Worm (Caenorhabditis elegans) whole organism, mixed stage, embryonic: ENCODE data around the gene F56A8.8.

Experiments used
- ceh-39 ChIP-seq: fragments of 150-350 bp; optimal IDR thresholded peaks from 2 replicates; lab custom pipeline; 2014; ENCODE audit warnings: missing biosample characterization, missing genetic modification characterization
- elt-1 ChIP-seq: sonication (generic microtip); optimal IDR thresholded peaks from 2 replicates; lab custom pipeline; 2017; ENCODE audit warnings: missing genetic modification characterization, mild to moderate bottlenecking, missing compliant biosample characterization, antibody characterized with exemption, moderate library complexity, borderline replicate concordance; ENCODE audit not compliant: insufficient read depth
- elt-3 ChIP-seq: fragments of 150-350 bp; optimal IDR thresholded peaks from 2 replicates; lab custom pipeline; 2014; ENCODE audit warnings: missing biosample characterization, missing genetic modification characterization
- lin-13 ChIP-seq: fragments of 150-350 bp; optimal IDR thresholded peaks from 2 replicates; lab custom pipeline; 2014; ENCODE audit warnings: missing biosample characterization, missing genetic modification characterization
- lin-32 ChIP-seq: fragments of 200-800 bp; sonication (Bioruptor generic); optimal IDR thresholded peaks from 2 replicates; lab custom pipeline; 2018; ENCODE audit warnings: mild to moderate bottlenecking, missing genetic modification characterization, missing compliant biosample characterization
- mab-5 ChIP-seq: fragments of 150-350 bp; optimal IDR thresholded peaks from 2 replicates; lab custom pipeline; 2014; ENCODE audit warnings: missing biosample characterization, missing genetic modification characterization
- nhr-237 ChIP-seq: fragments of 150-350 bp; optimal IDR thresholded peaks from 2 replicates; lab custom pipeline; 2014; ENCODE audit warnings: missing biosample characterization, missing genetic modification characterization
- nhr-76 ChIP-seq: sonication (generic microtip); optimal IDR thresholded peaks from 2 replicates; lab custom pipeline; 2017; ENCODE audit warnings: missing biosample characterization, missing genetic modification characterization
- pha-4 ChIP-seq: fragments of 150-350 bp; optimal IDR thresholded peaks from 2 replicates; lab custom pipeline; 2018; ENCODE audit warnings: missing biosample characterization, missing genetic modification reagents, missing genetic modification characterization
- snpc-4 ChIP-seq: fragments of 150-350 bp; optimal IDR thresholded peaks from 2 replicates; lab custom pipeline; 2014; ENCODE audit warnings: missing biosample characterization, missing genetic modification characterization
- unc-39 ChIP-seq: fragments of 150-350 bp; optimal IDR thresholded peaks from 2 replicates; lab custom pipeline; 2014; ENCODE audit warnings: missing biosample characterization, missing genetic modification characterization
- unc-62 ChIP-seq: fragments of 150-350 bp; optimal IDR thresholded peaks from 2 replicates; lab custom pipeline; 2014; ENCODE audit warnings: missing biosample characterization, missing genetic modification reagents, missing genetic modification characterization
- ztf-11 ChIP-seq: fragments of 150-350 bp; optimal IDR thresholded peaks from 2 replicates; lab custom pipeline; 2014; ENCODE audit warnings: missing biosample characterization, missing genetic modification characterization

DNA sequence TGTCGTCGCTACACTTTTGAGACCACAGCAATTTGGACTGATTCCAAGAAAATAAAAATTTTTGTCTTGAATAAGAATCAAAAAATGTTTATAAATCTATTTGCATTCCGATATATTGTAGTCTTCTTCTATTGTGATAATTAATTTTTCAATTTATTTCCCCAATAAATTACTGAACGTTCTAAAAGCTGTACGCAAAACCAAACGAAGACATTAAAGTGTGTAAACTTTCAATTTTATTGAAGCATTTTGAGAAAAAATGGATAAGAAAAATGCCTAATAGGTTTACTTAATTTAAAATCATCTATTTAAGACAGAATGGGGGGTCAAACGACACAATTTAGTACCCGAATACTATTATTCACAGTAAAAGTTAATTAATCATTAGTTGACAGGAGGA lies 17.1 kb downstream of the F56A8.8 start:
- TF ChIP-seq pha-4 (tag; lab: Kevin White, UChicago) (no peak), lin-32 (GFP tag; lab: Kevin White, UChicago) (no peak), nhr-237 (tag; lab: Kevin White, UChicago) (no peak), ztf-11 (tag; lab: Kevin White, UChicago) (no peak), unc-39 (tag; lab: Kevin White, UChicago) (no peak), lin-13 (tag; lab: Kevin White, UChicago) (no peak), nhr-76 (no peak), unc-62 (GFP tag; lab: Kevin White, UChicago) (no peak), mab-5 (tag; lab: Kevin White, UChicago) (no peak), elt-1 (no peak), snpc-4 (no peak), elt-3 (tag; lab: Kevin White, UChicago) (no peak), ceh-39 (tag; lab: Kevin White, UChicago) (no peak)
